Fruit fly (Drosophila melanogaster) whole organism, embryonic: ENCODE measurements around the gene hyd.

Source experiments
- Ada2b ChIP-seq: fragments of 200-800 bp; sonication (Bioruptor generic); IDR thresholded peaks from 2 replicates; pipeline ENCODE4 v1.3.6; 2022; ENCODE audit warnings: missing biosample characterization, missing genetic modification characterization
- Aef1 ChIP-seq: fragments of 200-800 bp; sonication (Bioruptor generic); IDR thresholded peaks from 3 replicates; pipeline ENCODE4 v1.3.6; 2022; ENCODE audit warnings: missing biosample characterization, missing genetic modification characterization
- Antp ChIP-seq: fragments of 200-800 bp; sonication (Bioruptor generic); optimal IDR thresholded peaks from 3 replicates; lab custom pipeline; 2016; ENCODE audit warnings: missing biosample characterization, missing genetic modification characterization
- Asciz ChIP-seq: fragments of 200-800 bp; sonication (Bioruptor generic); optimal IDR thresholded peaks from 2 replicates; lab custom pipeline; 2017; ENCODE audit warnings: missing biosample characterization, mild to moderate bottlenecking, missing genetic modification characterization, missing genetic modification reagents
- B-H2 ChIP-seq: fragments of 200-800 bp; sonication (Bioruptor generic); optimal IDR thresholded peaks from 2 replicates; lab custom pipeline; 2018; ENCODE audit warnings: missing biosample characterization, mild to moderate bottlenecking, missing genetic modification characterization
- CG11456 ChIP-seq: fragments of 200-800 bp; sonication (Bioruptor generic); IDR thresholded peaks from 3 replicates; pipeline ENCODE4 v1.3.6; 2022; ENCODE audit warnings: missing biosample characterization, missing genetic modification characterization
- CG12236 ChIP-seq: fragments of 200-800 bp; sonication (Bioruptor generic); optimal IDR thresholded peaks from 2 replicates; lab custom pipeline; 2016; ENCODE audit warnings: missing biosample characterization, missing genetic modification characterization
- CG1233 ChIP-seq: fragments of 200-800 bp; sonication (Bioruptor generic); optimal IDR thresholded peaks from 4 replicates; lab custom pipeline; 2018; ENCODE audit warnings: missing biosample characterization, mild to moderate bottlenecking, missing genetic modification characterization
- CG12744 ChIP-seq: fragments of 200-800 bp; sonication (Bioruptor generic); optimal IDR thresholded peaks from 2 replicates; lab custom pipeline; 2016; ENCODE audit warnings: missing biosample characterization, missing genetic modification characterization
- CG13123 ChIP-seq: fragments of 200-800 bp; sonication (Bioruptor generic); optimal IDR thresholded peaks from 2 replicates; lab custom pipeline; 2016; ENCODE audit warnings: missing biosample characterization, missing genetic modification characterization
- CG13296 ChIP-seq: fragments of 200-800 bp; sonication (Bioruptor generic); optimal IDR thresholded peaks from 3 replicates; lab custom pipeline; 2018; ENCODE audit warnings: missing biosample characterization, mild to moderate bottlenecking, missing genetic modification characterization
- CG16863 ChIP-seq: fragments of 200-800 bp; sonication (Bioruptor generic); optimal IDR thresholded peaks from 3 replicates; lab custom pipeline; 2016; ENCODE audit warnings: missing biosample characterization, missing genetic modification characterization
- CG17328 ChIP-seq: fragments of 200-800 bp; sonication (Bioruptor generic); IDR thresholded peaks from 2 replicates; pipeline ENCODE4 v1.3.6; 2022; ENCODE audit warnings: missing biosample characterization, missing genetic modification characterization
- CG18619 ChIP-seq: fragments of 200-800 bp; sonication (Bioruptor generic); optimal IDR thresholded peaks from 3 replicates; lab custom pipeline; 2017; ENCODE audit warnings: missing biosample characterization, mild to moderate bottlenecking, missing genetic modification characterization
- CG2120 ChIP-seq: fragments of 200-800 bp; sonication (Bioruptor generic); optimal IDR thresholded peaks from 3 replicates; lab custom pipeline; 2016; ENCODE audit warnings: missing biosample characterization, missing genetic modification characterization
- CG2199 ChIP-seq: fragments of 200-800 bp; sonication (Bioruptor generic); IDR thresholded peaks from 3 replicates; pipeline ENCODE4 v1.3.6; 2022; ENCODE audit warnings: missing biosample characterization, missing genetic modification characterization
- CG32772 ChIP-seq: fragments of 200-800 bp; sonication (Bioruptor generic); IDR thresholded peaks from 2 replicates; pipeline ENCODE4 v1.3.6; 2022; ENCODE audit warnings: missing biosample characterization, missing genetic modification characterization
- CG4360 ChIP-seq: fragments of 200-800 bp; sonication (Bioruptor generic); IDR thresholded peaks from 2 replicates; pipeline ENCODE4 v1.3.6; 2022; ENCODE audit warnings: missing biosample characterization, missing genetic modification characterization
- CG4820 ChIP-seq: fragments of 200-800 bp; sonication (Bioruptor generic); optimal IDR thresholded peaks from 3 replicates; lab custom pipeline; 2016; ENCODE audit warnings: missing biosample characterization, missing genetic modification characterization
- CG6254 ChIP-seq: fragments of 200-800 bp; sonication (Bioruptor generic); optimal IDR thresholded peaks from 3 replicates; lab custom pipeline; 2017; ENCODE audit warnings: mild to moderate bottlenecking, missing biosample characterization, missing genetic modification reagents, missing genetic modification characterization
- CG6272 ChIP-seq: fragments of 200-800 bp; sonication (Bioruptor generic); IDR thresholded peaks from 2 replicates; pipeline ENCODE4 v1.3.6; 2022; ENCODE audit warnings: missing biosample characterization, missing genetic modification characterization
- CG6654 ChIP-seq: fragments of 200-800 bp; sonication (Bioruptor generic); optimal IDR thresholded peaks from 2 replicates; lab custom pipeline; 2017; ENCODE audit warnings: missing biosample characterization, mild to moderate bottlenecking, missing genetic modification characterization
- CG7987 ChIP-seq: fragments of 200-800 bp; sonication (Bioruptor generic); optimal IDR thresholded peaks from 2 replicates; lab custom pipeline; 2018; ENCODE audit warnings: missing biosample characterization, mild to moderate bottlenecking, missing genetic modification characterization, moderate library complexity
- CG8765 ChIP-seq: fragments of 200-800 bp; sonication (Bioruptor generic); IDR thresholded peaks from 2 replicates; pipeline ENCODE4 v1.3.6; 2022; ENCODE audit warnings: missing biosample characterization, missing genetic modification characterization
- Dll ChIP-seq: fragments of 200-800 bp; sonication (Bioruptor generic); IDR thresholded peaks from 4 replicates; pipeline ENCODE4 v1.3.6; 2022; ENCODE audit warnings: missing biosample characterization, missing genetic modification characterization; ENCODE audit not compliant: partially characterized antibody
- Dp ChIP-seq: fragments of 200-800 bp; sonication (Bioruptor generic); optimal IDR thresholded peaks from 2 replicates; lab custom pipeline; 2018; ENCODE audit warnings: missing biosample characterization, mild to moderate bottlenecking, missing genetic modification characterization, moderate library complexity
- HHEX ChIP-seq: fragments of 200-800 bp; sonication (Bioruptor generic); optimal IDR thresholded peaks from 3 replicates; lab custom pipeline; 2017; ENCODE audit warnings: missing biosample characterization, mild to moderate bottlenecking, missing genetic modification characterization, missing genetic modification reagents
- HLHmδ ChIP-seq: fragments of 200-800 bp; sonication (Bioruptor generic); optimal IDR thresholded peaks from 2 replicates; lab custom pipeline; 2018; ENCODE audit warnings: missing biosample characterization, mild to moderate bottlenecking, missing genetic modification characterization, moderate library complexity
- HmgD ChIP-seq: fragments of 200-800 bp; sonication (Bioruptor generic); optimal IDR thresholded peaks from 3 replicates; lab custom pipeline; 2016; ENCODE audit warnings: missing biosample characterization, missing genetic modification characterization
- Hsf ChIP-seq: fragments of 200-800 bp; sonication (Bioruptor generic); optimal IDR thresholded peaks from 3 replicates; lab custom pipeline; 2016; ENCODE audit warnings: missing biosample characterization, missing genetic modification characterization
- Jarid2 ChIP-seq: fragments of 200-800 bp; sonication (Bioruptor generic); optimal IDR thresholded peaks from 3 replicates; lab custom pipeline; 2017; ENCODE audit warnings: mild to moderate bottlenecking, missing biosample characterization, missing genetic modification reagents, missing genetic modification characterization
- Max ChIP-seq: fragments of 200-800 bp; sonication (Bioruptor generic); optimal IDR thresholded peaks from 2 replicates; lab custom pipeline; 2016; ENCODE audit warnings: missing biosample characterization, mild to moderate bottlenecking, missing genetic modification characterization
- Myb ChIP-seq: fragments of 200-800 bp; sonication (Bioruptor generic); optimal IDR thresholded peaks from 2 replicates; lab custom pipeline; 2016; ENCODE audit warnings: missing biosample characterization, missing genetic modification characterization
- Sin3A ChIP-seq: fragments of >200 bp; optimal IDR thresholded peaks from 2 replicates; lab custom pipeline; 2018
- TFAM ChIP-seq: fragments of 200-800 bp; sonication (Bioruptor generic); optimal IDR thresholded peaks from 2 replicates; lab custom pipeline; 2017; ENCODE audit warnings: missing biosample characterization, missing genetic modification characterization, inconsistent platforms
- btn ChIP-seq: fragments of 200-800 bp; sonication (Bioruptor generic); optimal IDR thresholded peaks from 2 replicates; lab custom pipeline; 2016; ENCODE audit warnings: missing biosample characterization, missing genetic modification characterization
- en ChIP-seq: fragments of 200-800 bp; sonication (Bioruptor generic); optimal IDR thresholded peaks from 2 replicates; lab custom pipeline; 2016; ENCODE audit warnings: missing biosample characterization, missing genetic modification characterization
- eve ChIP-seq, 2 experiments: fragments of >200 bp; optimal IDR thresholded peaks; 2 replicates each; lab custom pipeline; 2017; ENCODE audit warnings: missing biosample characterization in 2 of 2, missing genetic modification characterization in 2 of 2
- fu2 ChIP-seq: fragments of 200-800 bp; sonication (Bioruptor generic); optimal IDR thresholded peaks from 2 replicates; lab custom pipeline; 2016; ENCODE audit warnings: missing biosample characterization, missing genetic modification characterization
- gce ChIP-seq: fragments of 200-800 bp; sonication (Bioruptor generic); IDR thresholded peaks from 3 replicates; pipeline ENCODE4 v1.3.6; 2022; ENCODE audit warnings: missing biosample characterization, missing genetic modification characterization
- gro ChIP-seq: fragments of 200-800 bp; sonication (Bioruptor generic); optimal IDR thresholded peaks from 2 replicates; lab custom pipeline; 2016; ENCODE audit warnings: missing biosample characterization, missing genetic modification characterization
- h ChIP-seq: fragments of >200 bp; optimal IDR thresholded peaks from 2 replicates; lab custom pipeline; 2017
- ham ChIP-seq: fragments of 200-800 bp; sonication (Bioruptor generic); IDR thresholded peaks from 2 replicates; pipeline ENCODE4 v1.3.6; 2022; ENCODE audit warnings: missing biosample characterization, missing genetic modification characterization
- hth ChIP-seq: fragments of >200 bp; optimal IDR thresholded peaks from 2 replicates; lab custom pipeline; 2017; ENCODE audit warnings: inconsistent platforms
- jumu ChIP-seq: fragments of 200-800 bp; sonication (Bioruptor generic); optimal IDR thresholded peaks from 3 replicates; lab custom pipeline; 2016; ENCODE audit warnings: missing biosample characterization, missing genetic modification characterization
- lbe ChIP-seq: fragments of 200-800 bp; sonication (Bioruptor generic); optimal IDR thresholded peaks from 2 replicates; lab custom pipeline; 2016; ENCODE audit warnings: missing biosample characterization, mild to moderate bottlenecking, missing genetic modification characterization
- mirr ChIP-seq: fragments of 200-800 bp; sonication (Bioruptor generic); optimal IDR thresholded peaks from 3 replicates; lab custom pipeline; 2018; ENCODE audit warnings: missing biosample characterization, mild to moderate bottlenecking, missing genetic modification characterization
- peb ChIP-seq: fragments of 200-800 bp; sonication (Bioruptor generic); IDR thresholded peaks from 2 replicates; pipeline ENCODE4 v1.3.6; 2022; ENCODE audit warnings: missing biosample characterization, missing genetic modification characterization
- pros ChIP-seq: fragments of 200-800 bp; sonication (Bioruptor generic); optimal IDR thresholded peaks from 3 replicates; lab custom pipeline; 2019; ENCODE audit warnings: missing biosample characterization, mild to moderate bottlenecking, missing genetic modification characterization, moderate library complexity
- salm ChIP-seq: fragments of 200-800 bp; sonication (Bioruptor generic); optimal IDR thresholded peaks from 2 replicates; lab custom pipeline; 2018; ENCODE audit warnings: missing biosample characterization, mild to moderate bottlenecking, missing genetic modification characterization
- sens-2 ChIP-seq: fragments of 200-800 bp; sonication (Bioruptor generic); IDR thresholded peaks from 2 replicates; pipeline ENCODE4 v1.3.6; 2022; ENCODE audit warnings: missing biosample characterization, missing genetic modification characterization
- sima ChIP-seq: fragments of 200-800 bp; sonication (Bioruptor generic); optimal IDR thresholded peaks from 2 replicates; lab custom pipeline; 2016; ENCODE audit warnings: missing biosample characterization, missing genetic modification characterization
- tx ChIP-seq: fragments of 200-800 bp; sonication (Bioruptor generic); optimal IDR thresholded peaks from 2 replicates; lab custom pipeline; 2016; ENCODE audit warnings: missing biosample characterization, missing genetic modification characterization
- wdn ChIP-seq: fragments of 200-800 bp; sonication (Bioruptor generic); IDR thresholded peaks from 2 replicates; pipeline ENCODE4 v1.3.6; 2022; ENCODE audit warnings: missing biosample characterization, missing genetic modification characterization

Gene hyd

dm6 chr3R:9701148-9701703 is 24.2 kb downstream of the hyd start (continued):
- no peak for TF ChIP-seq CG16863 (GFP tag; lab: Kevin White, UChicago)
- TF ChIP-seq mirr (GFP tag; lab: Kevin White, UChicago): peak; percentile 86
- TF ChIP-seq tx (GFP tag; lab: Kevin White, UChicago): peak; percentile 9
- no peak for TF ChIP-seq lbe
- no peak for TF ChIP-seq hth
- TF ChIP-seq Hsf (GFP tag; lab: Kevin White, UChicago): no peak
- no peak for TF ChIP-seq gce (GFP tag; lab: Robert Waterston, UW)
- no peak for TF ChIP-seq CG6654
- TF ChIP-seq B-H2 (GFP tag; lab: Kevin White, UChicago): peak; percentile 32
- TF ChIP-seq Dll (GFP tag; lab: Robert Waterston, UW): no peak
- TF ChIP-seq btn (GFP tag; lab: Kevin White, UChicago): no peak
- TF ChIP-seq gro (GFP tag; lab: Kevin White, UChicago): peak; percentile 31
- no peak for TF ChIP-seq Dp (GFP tag; lab: Kevin White, UChicago)
- peak; percentile 0 for TF ChIP-seq CG13123
- TF ChIP-seq wdn (GFP tag; lab: Robert Waterston, UW): no peak
- no peak for TF ChIP-seq CG6272
- TF ChIP-seq CG12744 (GFP tag; lab: Kevin White, UChicago): no peak
- TF ChIP-seq CG11456 (GFP tag; lab: Robert Waterston, UW): no peak
- peak; percentile 2 for TF ChIP-seq Myb (GFP tag; lab: Kevin White, UChicago)
- no peak for TF ChIP-seq jumu (GFP tag; lab: Kevin White, UChicago)
- TF ChIP-seq eve (GFP tag; optimal IDR thresholded peaks at IDR 0.05; lab: Kevin White, UChicago): no peak
- TF ChIP-seq CG12236 (GFP tag; lab: Kevin White, UChicago): no peak
- no peak for TF ChIP-seq Max
- no peak for TF ChIP-seq Jarid2 (GFP tag; lab: Kevin White, UChicago)
- peak; percentile 38 for TF ChIP-seq CG2120 (GFP tag; lab: Kevin White, UChicago)
- no peak for TF ChIP-seq ham (GFP tag; lab: Robert Waterston, UW)
- TF ChIP-seq CG18619 (GFP tag; lab: Kevin White, UChicago): no peak
- no peak for TF ChIP-seq h
- TF ChIP-seq peb: no peak
- peak; percentile 58 for TF ChIP-seq Asciz (GFP tag; lab: Kevin White, UChicago)
- no peak for TF ChIP-seq CG4820 (GFP tag; lab: Kevin White, UChicago)
- peak; percentile 67 for TF ChIP-seq HHEX (GFP tag; lab: Kevin White, UChicago)
- TF ChIP-seq Antp (GFP tag; lab: Kevin White, UChicago): no peak
- TF ChIP-seq Ada2b (GFP tag; lab: Robert Waterston, UW): no peak
- TF ChIP-seq CG13296 (GFP tag; lab: Kevin White, UChicago): peak; percentile 66
- peak; percentile 51 for TF ChIP-seq CG1233 (GFP tag; lab: Kevin White, UChicago)
- no peak for TF ChIP-seq fu2
- TF ChIP-seq CG6254 (GFP tag; lab: Kevin White, UChicago): no peak
- peak; percentile 0 for TF ChIP-seq CG7987 (GFP tag; lab: Kevin White, UChicago)
- no peak for TF ChIP-seq CG32772 (GFP tag; lab: Robert Waterston, UW)
- TF ChIP-seq CG2199 (GFP tag; lab: Robert Waterston, UW): no peak
- no peak for TF ChIP-seq pros
- TF ChIP-seq salm: no peak
- TF ChIP-seq CG8765 (GFP tag; lab: Robert Waterston, UW): no peak
- no peak for TF ChIP-seq TFAM (GFP tag; lab: Kevin White, UChicago)
- TF ChIP-seq HLHmδ: no peak
- TF ChIP-seq en (GFP tag; lab: Kevin White, UChicago): no peak
- no peak for TF ChIP-seq HmgD (GFP tag; lab: Kevin White, UChicago)
- TF ChIP-seq sens-2 (GFP tag; lab: Robert Waterston, UW): no peak
- TF ChIP-seq CG17328 (GFP tag; lab: Robert Waterston, UW): no peak
- TF ChIP-seq CG4360: no peak
- no peak for TF ChIP-seq sima
- no peak for TF ChIP-seq Sin3A (lab: Kevin White, UChicago)
- TF ChIP-seq Aef1 (GFP tag; lab: Robert Waterston, UW): no peak
